Worm (Caenorhabditis elegans) whole organism, young adult: ENCODE results near the gene F54D12.1.

Source experiments
- F37B4.10 ChIP-seq: fragments of 200-800 bp; sonication (Bioruptor generic); IDR thresholded peaks from 2 replicates; pipeline ENCODE4 v1.3.6; 2022; ENCODE audit warnings: missing genetic modification characterization, missing compliant biosample characterization
- F39B2.1 ChIP-seq: fragments of 200-800 bp; sonication (Bioruptor generic); IDR thresholded peaks from 2 replicates; pipeline ENCODE4 v1.3.6; 2022; ENCODE audit warnings: missing genetic modification reagents, missing genetic modification characterization, missing compliant biosample characterization
- K11D2.4 ChIP-seq: fragments of 200-800 bp; sonication (Bioruptor generic); IDR thresholded peaks from 2 replicates; pipeline ENCODE4 v1.3.6; 2022; ENCODE audit warnings: missing genetic modification reagents, missing genetic modification characterization, missing compliant biosample characterization
- ZK185.1 ChIP-seq: sonication (generic microtip); optimal IDR thresholded peaks from 2 replicates; lab custom pipeline; 2016; ENCODE audit warnings: mild to moderate bottlenecking, missing genetic modification characterization, missing compliant biosample characterization; ENCODE audit not compliant: poor library complexity, severe bottlenecking
- athp-1 ChIP-seq: sonication (generic microtip); optimal IDR thresholded peaks from 2 replicates; lab custom pipeline; 2017; ENCODE audit warnings: mild to moderate bottlenecking, missing genetic modification characterization, missing compliant biosample characterization
- dpl-1 ChIP-seq: fragments of 150-350 bp; optimal IDR thresholded peaks from 2 replicates; lab custom pipeline; 2014; ENCODE audit warnings: missing biosample characterization, missing genetic modification reagents, missing genetic modification characterization
- efl-1 ChIP-seq: fragments of 150-350 bp; optimal IDR thresholded peaks from 2 replicates; lab custom pipeline; 2014; ENCODE audit warnings: missing biosample characterization, missing genetic modification reagents, missing genetic modification characterization
- hlh-26 ChIP-seq: fragments of 200-800 bp; sonication (Bioruptor generic); conservative IDR thresholded peaks from 2 replicates; pipeline ENCODE4 v1.3.6; 2022; ENCODE audit warnings: missing genetic modification reagents, missing genetic modification characterization, missing compliant biosample characterization
- lin-54 ChIP-seq: fragments of 200-800 bp; sonication (Bioruptor generic); optimal IDR thresholded peaks from 2 replicates; lab custom pipeline; 2018; ENCODE audit warnings: mild to moderate bottlenecking, missing genetic modification characterization, missing compliant biosample characterization
- mcd-1 ChIP-seq: fragments of 200-800 bp; sonication (Bioruptor generic); IDR thresholded peaks from 2 replicates; pipeline ENCODE4 v1.3.6; 2022; ENCODE audit warnings: missing genetic modification reagents, missing genetic modification characterization, missing compliant biosample characterization
- snpc-4 ChIP-seq, 5 experiments: fragments of 150-350 bp in 1 of 5; sonication (generic microtip) in 4 of 5; optimal IDR thresholded peaks; 2 replicates each; lab custom pipeline; 2014 to 2018; ENCODE audit warnings: missing genetic modification characterization in 5 of 5, missing biosample characterization in 3 of 5, antibody characterized with exemption in 2 of 5, mild to moderate bottlenecking in 2 of 5, missing compliant biosample characterization in 2 of 5, missing genotype in 2 of 5, moderate library complexity in 2 of 5, missing genetic modification reagents in 1 of 5
- unc-130 ChIP-seq: sonication (generic microtip); optimal IDR thresholded peaks from 2 replicates; lab custom pipeline; 2016; ENCODE audit warnings: missing genetic modification reagents, missing genetic modification characterization, missing compliant biosample characterization
- ztf-22 ChIP-seq: fragments of 200-800 bp; sonication (Bioruptor generic); optimal IDR thresholded peaks from 2 replicates; lab custom pipeline; 2018; ENCODE audit warnings: mild to moderate bottlenecking, missing genetic modification characterization, moderate library complexity, missing compliant biosample characterization
- ztf-26 ChIP-seq: sonication (generic microtip); optimal IDR thresholded peaks from 2 replicates; lab custom pipeline; 2017; ENCODE audit warnings: missing genetic modification characterization, missing compliant biosample characterization

DNA sequence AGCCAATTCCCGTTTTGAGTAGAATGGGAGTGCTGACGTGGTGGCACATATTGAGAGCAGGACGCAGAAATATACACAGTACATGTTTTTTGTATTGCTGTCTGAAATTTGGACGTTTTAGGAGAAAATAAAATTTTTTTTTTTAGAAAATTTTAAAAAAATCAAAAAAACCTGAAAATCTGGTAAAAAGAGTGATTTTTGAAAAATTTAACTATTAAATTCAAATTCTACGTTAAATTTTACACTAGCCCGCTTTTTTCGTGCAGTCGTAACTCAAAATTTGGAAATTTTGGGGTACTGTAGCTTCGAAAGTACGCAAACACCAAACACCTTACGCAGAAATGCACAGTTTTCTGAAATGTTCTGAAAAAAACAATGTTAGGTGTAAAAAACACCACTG is 42.3 kb upstream of the F54D12.1 start, which contains the start of gene C13A10.2:
- TF ChIP-seq hlh-26 (GFP tag; lab: Robert Waterston, UW) = no peak
- no peak for TF ChIP-seq F39B2.1 (GFP tag; lab: Robert Waterston, UW)
- TF ChIP-seq dpl-1 (GFP tag; lab: Kevin White, UChicago) = no peak
- TF ChIP-seq F37B4.10 (GFP tag; lab: Robert Waterston, UW) = no peak
- TF ChIP-seq K11D2.4 (GFP tag; lab: Robert Waterston, UW) = no peak
- TF ChIP-seq lin-54 (GFP tag; lab: Kevin White, UChicago) = no peak
- TF ChIP-seq ztf-26 (tag; lab: Kevin White, UChicago) = no peak
- no peak for TF ChIP-seq unc-130 (GFP tag; lab: Kevin White, UChicago)
- TF ChIP-seq ZK185.1 = no peak
- TF ChIP-seq ztf-22 (GFP tag; lab: Kevin White, UChicago) = no peak
- TF ChIP-seq athp-1 (tag; lab: Kevin White, UChicago) = no peak
- TF ChIP-seq efl-1 (GFP tag; lab: Kevin White, UChicago) = no peak
- TF ChIP-seq snpc-4 (GFP tag; optimal IDR thresholded peaks at IDR 0.05; lab: Kevin White, UChicago) = no peak
- no peak for TF ChIP-seq snpc-4 (tag; optimal IDR thresholded peaks at IDR 0.05; lab: Kevin White, UChicago)
- no peak for TF ChIP-seq mcd-1
